Fruit fly (Drosophila melanogaster) whole organism, embryonic: ENCODE data around the gene wdb.

Source experiments
- Ada2b ChIP-seq: fragments of 200-800 bp; sonication (Bioruptor generic); IDR thresholded peaks from 2 replicates; pipeline ENCODE4 v1.3.6; 2022; ENCODE audit warnings: missing biosample characterization, missing genetic modification characterization
- Atf-2 ChIP-seq: fragments of 200-800 bp; sonication (Bioruptor generic); optimal IDR thresholded peaks from 2 replicates; lab custom pipeline; 2016; ENCODE audit warnings: missing biosample characterization, missing genetic modification characterization
- Atf3 ChIP-seq: fragments of 200-800 bp; sonication (Bioruptor generic); optimal IDR thresholded peaks from 3 replicates; lab custom pipeline; 2016; ENCODE audit warnings: missing biosample characterization, missing genetic modification characterization
- C15 ChIP-seq: fragments of 200-800 bp; sonication (Bioruptor generic); IDR thresholded peaks from 3 replicates; pipeline ENCODE4 v1.3.6; 2022; ENCODE audit warnings: missing biosample characterization, missing genetic modification characterization
- CG10267 ChIP-seq: fragments of 200-800 bp; sonication (Bioruptor generic); optimal IDR thresholded peaks from 2 replicates; lab custom pipeline; 2018; ENCODE audit warnings: missing biosample characterization, mild to moderate bottlenecking, missing genetic modification characterization, moderate library complexity
- CG10654 ChIP-seq: fragments of 200-800 bp; sonication (Bioruptor generic); optimal IDR thresholded peaks from 2 replicates; lab custom pipeline; 2016; ENCODE audit warnings: missing biosample characterization, missing genetic modification characterization
- CG11398 ChIP-seq: fragments of 200-800 bp; sonication (Bioruptor generic); optimal IDR thresholded peaks from 2 replicates; lab custom pipeline; 2016; ENCODE audit warnings: missing biosample characterization, missing genetic modification characterization
- CG15479 ChIP-seq: fragments of 200-800 bp; sonication (Bioruptor generic); optimal IDR thresholded peaks from 3 replicates; lab custom pipeline; 2019; ENCODE audit warnings: missing biosample characterization, mild to moderate bottlenecking, missing genetic modification characterization, moderate library complexity
- CG15514 ChIP-seq: fragments of 200-800 bp; sonication (Bioruptor generic); optimal IDR thresholded peaks from 3 replicates; lab custom pipeline; 2017; ENCODE audit warnings: missing biosample characterization, missing genetic modification characterization, mild to moderate bottlenecking, moderate library complexity, missing genetic modification reagents
- CG15696 ChIP-seq: fragments of 200-800 bp; sonication (Bioruptor generic); optimal IDR thresholded peaks from 2 replicates; lab custom pipeline; 2019; ENCODE audit warnings: missing biosample characterization, mild to moderate bottlenecking, missing genetic modification characterization, moderate library complexity
- CG18764 ChIP-seq: fragments of 200-800 bp; sonication (Bioruptor generic); optimal IDR thresholded peaks from 3 replicates; lab custom pipeline; 2016; ENCODE audit warnings: missing biosample characterization, missing genetic modification characterization
- CG2116 ChIP-seq: fragments of 200-800 bp; sonication (Bioruptor generic); optimal IDR thresholded peaks from 3 replicates; lab custom pipeline; 2018; ENCODE audit warnings: missing biosample characterization, mild to moderate bottlenecking, missing genetic modification characterization
- CG31224 ChIP-seq: fragments of 200-800 bp; sonication (Bioruptor generic); IDR thresholded peaks from 2 replicates; pipeline ENCODE4 v1.3.6; 2022; ENCODE audit warnings: missing biosample characterization, missing genetic modification characterization
- CG34224 ChIP-seq: fragments of 200-800 bp; sonication (Bioruptor generic); IDR thresholded peaks from 3 replicates; pipeline ENCODE4 v1.3.6; 2022; ENCODE audit warnings: missing biosample characterization, missing genetic modification characterization; ENCODE audit not compliant: partially characterized antibody
- CG4328 ChIP-seq: fragments of 200-800 bp; sonication (Bioruptor generic); optimal IDR thresholded peaks from 3 replicates; lab custom pipeline; 2017; ENCODE audit warnings: missing biosample characterization, missing genetic modification reagents, missing genetic modification characterization
- CG5245 ChIP-seq: fragments of 200-800 bp; sonication (Bioruptor generic); optimal IDR thresholded peaks from 3 replicates; lab custom pipeline; 2016; ENCODE audit warnings: missing biosample characterization, missing genetic modification characterization
- CG7271 ChIP-seq: fragments of 200-800 bp; sonication (Bioruptor generic); optimal IDR thresholded peaks from 2 replicates; lab custom pipeline; 2018; ENCODE audit warnings: missing biosample characterization, mild to moderate bottlenecking, missing genetic modification characterization, moderate library complexity
- CG8944 ChIP-seq: fragments of 200-800 bp; sonication (Bioruptor generic); optimal IDR thresholded peaks from 3 replicates; lab custom pipeline; 2016; ENCODE audit warnings: missing biosample characterization, missing genetic modification characterization
- CG9817 ChIP-seq: fragments of 200-800 bp; sonication (Bioruptor generic); optimal IDR thresholded peaks from 2 replicates; lab custom pipeline; 2018; ENCODE audit warnings: missing biosample characterization, mild to moderate bottlenecking, missing genetic modification characterization, moderate library complexity
- CHES-1-like ChIP-seq: fragments of 200-800 bp; sonication (Bioruptor generic); optimal IDR thresholded peaks from 2 replicates; lab custom pipeline; 2016; ENCODE audit warnings: missing biosample characterization, missing genetic modification characterization
- CTCF ChIP-seq: fragments of 200-800 bp; sonication (Bioruptor generic); optimal IDR thresholded peaks from 2 replicates; lab custom pipeline; 2017; ENCODE audit warnings: missing biosample characterization, mild to moderate bottlenecking, missing genetic modification characterization, moderate library complexity
- Chrac-16 ChIP-seq: fragments of 200-800 bp; sonication (Bioruptor generic); optimal IDR thresholded peaks from 3 replicates; lab custom pipeline; 2016; ENCODE audit warnings: missing biosample characterization, missing genetic modification characterization
- CkIIα-i1 ChIP-seq: fragments of 200-800 bp; sonication (Bioruptor generic); IDR thresholded peaks from 2 replicates; pipeline ENCODE4 v1.3.6; 2022; ENCODE audit warnings: missing biosample characterization, missing genetic modification characterization
- Doc2 ChIP-seq: fragments of 200-800 bp; sonication (Bioruptor generic); IDR thresholded peaks from 2 replicates; pipeline ENCODE4 v1.3.6; 2022; ENCODE audit warnings: missing biosample characterization, missing genetic modification characterization
- HLH4C ChIP-seq: fragments of 200-800 bp; sonication (Bioruptor generic); IDR thresholded peaks from 3 replicates; pipeline ENCODE4 v1.3.6; 2022; ENCODE audit warnings: missing biosample characterization, missing genetic modification characterization; ENCODE audit not compliant: partially characterized antibody
- Max ChIP-seq: fragments of 200-800 bp; sonication (Bioruptor generic); optimal IDR thresholded peaks from 2 replicates; lab custom pipeline; 2016; ENCODE audit warnings: missing biosample characterization, mild to moderate bottlenecking, missing genetic modification characterization
- NFAT ChIP-seq: fragments of 200-800 bp; sonication (Bioruptor generic); IDR thresholded peaks from 2 replicates; pipeline ENCODE4 v1.3.6; 2022; ENCODE audit warnings: missing biosample characterization, missing genetic modification characterization
- Neu2 ChIP-seq: fragments of 200-800 bp; sonication (Bioruptor generic); optimal IDR thresholded peaks from 3 replicates; lab custom pipeline; 2016; ENCODE audit warnings: missing biosample characterization, missing genetic modification characterization, borderline replicate concordance
- Ssrp ChIP-seq: fragments of 200-800 bp; sonication (Bioruptor generic); optimal IDR thresholded peaks from 2 replicates; lab custom pipeline; 2018; ENCODE audit warnings: missing biosample characterization, mild to moderate bottlenecking, missing genetic modification characterization, moderate library complexity
- chn ChIP-seq: fragments of 200-800 bp; sonication (Bioruptor generic); optimal IDR thresholded peaks from 2 replicates; lab custom pipeline; 2016; ENCODE audit warnings: missing biosample characterization, missing genetic modification characterization
- cwo ChIP-seq: fragments of 200-800 bp; sonication (Bioruptor generic); optimal IDR thresholded peaks from 3 replicates; lab custom pipeline; 2017; ENCODE audit warnings: missing biosample characterization, missing genetic modification characterization, mild to moderate bottlenecking, moderate library complexity, missing genetic modification reagents
- en ChIP-seq: fragments of 200-800 bp; sonication (Bioruptor generic); optimal IDR thresholded peaks from 2 replicates; lab custom pipeline; 2016; ENCODE audit warnings: missing biosample characterization, missing genetic modification characterization
- eve ChIP-seq, 2 experiments: fragments of >200 bp; optimal IDR thresholded peaks; 2 replicates each; lab custom pipeline; 2017; ENCODE audit warnings: missing biosample characterization in 2 of 2, missing genetic modification characterization in 2 of 2
- fu2 ChIP-seq: fragments of 200-800 bp; sonication (Bioruptor generic); optimal IDR thresholded peaks from 2 replicates; lab custom pipeline; 2016; ENCODE audit warnings: missing biosample characterization, missing genetic modification characterization
- kah ChIP-seq: fragments of 200-800 bp; sonication (Bioruptor generic); optimal IDR thresholded peaks from 2 replicates; lab custom pipeline; 2018; ENCODE audit warnings: missing biosample characterization, mild to moderate bottlenecking, missing genetic modification characterization
- ken ChIP-seq: fragments of 200-800 bp; sonication (Bioruptor generic); IDR thresholded peaks from 3 replicates; pipeline ENCODE4 v1.3.6; 2022; ENCODE audit warnings: missing biosample characterization, missing genetic modification characterization
- klu ChIP-seq: fragments of 200-800 bp; sonication (Bioruptor generic); IDR thresholded peaks from 2 replicates; pipeline ENCODE4 v1.3.6; 2022; ENCODE audit warnings: missing biosample characterization, missing genetic modification characterization
- kni ChIP-seq: fragments of 200-800 bp; sonication (Bioruptor generic); optimal IDR thresholded peaks from 3 replicates; lab custom pipeline; 2017; ENCODE audit warnings: mild to moderate bottlenecking, missing biosample characterization, missing genetic modification reagents, missing genetic modification characterization
- lmd ChIP-seq: fragments of 200-800 bp; sonication (Bioruptor generic); IDR thresholded peaks from 2 replicates; pipeline ENCODE4 v1.3.6; 2022; ENCODE audit warnings: missing biosample characterization, missing genetic modification characterization
- nerfin-1 ChIP-seq: fragments of 200-800 bp; sonication (Bioruptor generic); optimal IDR thresholded peaks from 3 replicates; lab custom pipeline; 2019; ENCODE audit warnings: missing biosample characterization, mild to moderate bottlenecking, missing genetic modification characterization, moderate library complexity
- odd ChIP-seq: fragments of 200-800 bp; sonication (Bioruptor generic); optimal IDR thresholded peaks from 2 replicates; lab custom pipeline; 2017; ENCODE audit warnings: missing biosample characterization, mild to moderate bottlenecking, missing genetic modification characterization
- otp ChIP-seq: fragments of 200-800 bp; sonication (Bioruptor generic); IDR thresholded peaks from 3 replicates; pipeline ENCODE4, ENCODE4 v1.3.6; 2022; ENCODE audit warnings: missing biosample characterization, missing genetic modification characterization
- p53 ChIP-seq: fragments of 200-800 bp; sonication (Bioruptor generic); optimal IDR thresholded peaks from 2 replicates; lab custom pipeline; 2016; ENCODE audit warnings: missing biosample characterization, missing genetic modification characterization
- pita ChIP-seq: fragments of 200-800 bp; sonication (Bioruptor generic); optimal IDR thresholded peaks from 2 replicates; lab custom pipeline; 2017; ENCODE audit warnings: missing biosample characterization, mild to moderate bottlenecking, missing genetic modification characterization
- psq ChIP-seq: fragments of 200-800 bp; sonication (Bioruptor generic); optimal IDR thresholded peaks from 2 replicates; lab custom pipeline; 2017; ENCODE audit warnings: missing biosample characterization, missing genetic modification characterization
- run ChIP-seq: fragments of 200-800 bp; sonication (Bioruptor generic); optimal IDR thresholded peaks from 3 replicates; lab custom pipeline; 2018; ENCODE audit warnings: missing biosample characterization, mild to moderate bottlenecking, missing genetic modification characterization
- shn ChIP-seq: fragments of 200-800 bp; sonication (Bioruptor generic); optimal IDR thresholded peaks from 3 replicates; lab custom pipeline; 2016; ENCODE audit warnings: missing biosample characterization, missing genetic modification characterization
- slou ChIP-seq: fragments of 200-800 bp; sonication (Bioruptor generic); optimal IDR thresholded peaks from 3 replicates; lab custom pipeline; 2016; ENCODE audit warnings: missing biosample characterization, missing genetic modification characterization
- tna ChIP-seq: fragments of 200-800 bp; sonication (Bioruptor generic); IDR thresholded peaks from 2 replicates; pipeline ENCODE4 v1.3.6; 2022; ENCODE audit warnings: missing biosample characterization, missing genetic modification characterization; ENCODE audit not compliant: partially characterized antibody
- trem ChIP-seq: fragments of 200-800 bp; optimal IDR thresholded peaks from 3 replicates; lab custom pipeline; 2019; ENCODE audit warnings: missing biosample characterization, mild to moderate bottlenecking, missing genetic modification characterization, moderate library complexity
- trh ChIP-seq: fragments of 200-800 bp; sonication (Bioruptor generic); optimal IDR thresholded peaks from 2 replicates; lab custom pipeline; 2016; ENCODE audit warnings: missing biosample characterization, missing genetic modification characterization
- ttk ChIP-seq: fragments of 200-800 bp; sonication (Bioruptor generic); IDR thresholded peaks from 2 replicates; pipeline ENCODE4 v2.1.2; 2022; ENCODE audit warnings: missing biosample characterization, missing genetic modification characterization
- z ChIP-seq: fragments of 200-800 bp; sonication (Bioruptor generic); IDR thresholded peaks from 3 replicates; pipeline ENCODE4 v1.3.6; 2022; ENCODE audit warnings: missing biosample characterization, missing genetic modification characterization

Gene wdb

DNA sequence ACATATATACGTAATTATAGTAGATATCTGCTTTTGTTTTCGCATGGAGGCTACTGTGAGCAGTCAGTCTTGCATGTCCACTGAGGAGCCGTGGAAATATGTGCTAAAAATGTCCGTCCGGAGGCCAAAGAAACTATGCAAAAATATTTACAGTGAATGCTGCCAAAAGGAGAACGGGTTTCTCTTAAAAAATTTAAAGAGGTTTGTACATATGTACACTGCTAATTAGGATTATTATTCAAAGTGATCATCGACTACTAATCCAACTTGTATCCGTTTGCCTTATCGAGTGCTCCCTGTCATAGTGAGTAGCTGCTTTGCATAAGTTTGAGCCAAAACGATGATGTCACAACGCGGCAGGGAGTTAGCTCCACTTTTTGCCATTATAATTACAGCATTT, 25.1 kb downstream of the wdb start (continued):
- TF ChIP-seq CG15696 (tag; lab: Kevin White, UChicago), result no peak
- TF ChIP-seq CG34224 (GFP tag; lab: Robert Waterston, UW), result no peak
- TF ChIP-seq odd (GFP tag; lab: Kevin White, UChicago), result no peak
- TF ChIP-seq psq (GFP tag; lab: Kevin White, UChicago), result no peak
- peak; percentile 13 for TF ChIP-seq shn (GFP tag; lab: Kevin White, UChicago)
- no peak for TF ChIP-seq Chrac-16 (GFP tag; lab: Kevin White, UChicago)
- TF ChIP-seq Atf3, result no peak
- TF ChIP-seq otp (GFP tag; lab: Robert Waterston, UW), result no peak
- TF ChIP-seq CG15479 (GFP tag; lab: Kevin White, UChicago), result no peak
- TF ChIP-seq CG5245, result no peak
- no peak for TF ChIP-seq kni (GFP tag; lab: Kevin White, UChicago)
- no peak for TF ChIP-seq CG7271 (tag; lab: Kevin White, UChicago)
- peak; percentile 63; the same call in 1 of the 2 replicates for TF ChIP-seq lmd (GFP tag; lab: Robert Waterston, UW)
- TF ChIP-seq CkIIα-i1 (GFP tag; lab: Robert Waterston, UW), result no peak
- no peak for TF ChIP-seq trh (GFP tag; lab: Kevin White, UChicago)
- TF ChIP-seq pita (GFP tag; lab: Kevin White, UChicago), result no peak
- TF ChIP-seq en (GFP tag; lab: Kevin White, UChicago), result no peak
- TF ChIP-seq CG11398 (GFP tag; lab: Kevin White, UChicago), result no peak
- TF ChIP-seq slou (GFP tag; lab: Kevin White, UChicago), result peak; percentile 31
- no peak for TF ChIP-seq nerfin-1 (tag; lab: Kevin White, UChicago)
- TF ChIP-seq chn (GFP tag; lab: Kevin White, UChicago), result no peak
- TF ChIP-seq z (GFP tag; lab: Robert Waterston, UW), result no peak
- TF ChIP-seq C15 (GFP tag; lab: Robert Waterston, UW), result no peak
- no peak for TF ChIP-seq Neu2 (GFP tag; lab: Kevin White, UChicago)
- peak; percentile 1 for TF ChIP-seq CG10654 (GFP tag; lab: Kevin White, UChicago)
- TF ChIP-seq CG31224, result peak; percentile 25; the same call in 1 of the 2 replicates
- TF ChIP-seq CG10267, result no peak
- TF ChIP-seq ttk (GFP tag; lab: Robert Waterston, UW), result no peak
- no peak for TF ChIP-seq kah
- no peak for TF ChIP-seq tna (GFP tag; lab: Robert Waterston, UW)
- no peak for TF ChIP-seq CHES-1-like (GFP tag; lab: Kevin White, UChicago)
- no peak for TF ChIP-seq Ssrp (tag; lab: Kevin White, UChicago)
- TF ChIP-seq trem (tag; lab: Kevin White, UChicago), result no peak
- peak; percentile 75 for TF ChIP-seq Ada2b (GFP tag; lab: Robert Waterston, UW)
- no peak for TF ChIP-seq eve (GFP tag; optimal IDR thresholded peaks at IDR 0.05; lab: Kevin White, UChicago)
- TF ChIP-seq run (tag; lab: Kevin White, UChicago), result no peak
- no peak for TF ChIP-seq ken (GFP tag; lab: Robert Waterston, UW)
- TF ChIP-seq HLH4C (GFP tag; lab: Robert Waterston, UW), result no peak
- no peak for TF ChIP-seq p53
- peak; percentile 55; the same call in 1 of the 2 replicates for TF ChIP-seq NFAT
- no peak for TF ChIP-seq CG8944 (GFP tag; lab: Kevin White, UChicago)
- no peak for TF ChIP-seq CG4328 (GFP tag; lab: Kevin White, UChicago)
- no peak for TF ChIP-seq Max (GFP tag; lab: Kevin White, UChicago)
- TF ChIP-seq CG18764, result no peak
- peak; percentile 54 for TF ChIP-seq CG15514 (GFP tag; lab: Kevin White, UChicago)
- no peak for TF ChIP-seq Doc2
- TF ChIP-seq CTCF, result no peak
- TF ChIP-seq CG2116 (GFP tag; lab: Kevin White, UChicago), result no peak
- TF ChIP-seq cwo (GFP tag; lab: Kevin White, UChicago), result peak; percentile 23
- TF ChIP-seq fu2 (GFP tag; lab: Kevin White, UChicago), result peak; percentile 38
- TF ChIP-seq CG9817 (tag; lab: Kevin White, UChicago), result peak; percentile 29
- TF ChIP-seq klu (GFP tag; lab: Robert Waterston, UW), result no peak
- no peak for TF ChIP-seq Atf-2 (GFP tag; lab: Kevin White, UChicago)
